Worm (Caenorhabditis elegans) whole organism, early embryonic: ENCODE measurements around the gene R02F2.8.

Experiments
- F13C5.2 ChIP-seq: sonication (generic microtip); optimal IDR thresholded peaks from 2 replicates; lab custom pipeline; 2017; ENCODE audit warnings: mild to moderate bottlenecking, missing genetic modification characterization, inconsistent platforms, missing compliant biosample characterization
- aly-1 ChIP-seq: sonication (generic microtip); optimal IDR thresholded peaks from 2 replicates; lab custom pipeline; 2016; ENCODE audit warnings: missing genetic modification characterization, missing compliant biosample characterization
- ama-1 ChIP-seq: fragments of 150-350 bp; optimal IDR thresholded peaks from 2 replicates; lab custom pipeline; 2014
- ceh-13 ChIP-seq: fragments of 200-800 bp; sonication (Bioruptor generic); optimal IDR thresholded peaks from 2 replicates; lab custom pipeline; 2018; ENCODE audit warnings: mild to moderate bottlenecking, missing genetic modification characterization, missing compliant biosample characterization
- ceh-36 ChIP-seq: sonication (generic microtip); optimal IDR thresholded peaks from 2 replicates; lab custom pipeline; 2016; ENCODE audit warnings: missing genetic modification characterization, inconsistent platforms, missing compliant biosample characterization
- flt-1 ChIP-seq: fragments of 200-800 bp; sonication (Bioruptor generic); IDR thresholded peaks from 2 replicates; pipeline ENCODE4 v1.3.6; 2022; ENCODE audit warnings: missing genetic modification characterization, missing compliant biosample characterization
- hmbx-1 ChIP-seq: sonication (generic microtip); optimal IDR thresholded peaks from 2 replicates; lab custom pipeline; 2016; ENCODE audit warnings: mild to moderate bottlenecking, missing genetic modification characterization, missing compliant biosample characterization
- hmg-4 ChIP-seq: fragments of 200-800 bp; sonication (Bioruptor generic); optimal IDR thresholded peaks from 2 replicates; lab custom pipeline; 2018; ENCODE audit warnings: mild to moderate bottlenecking, missing genetic modification characterization, missing compliant biosample characterization
- hnd-1 ChIP-seq: sonication (generic microtip); optimal IDR thresholded peaks from 2 replicates; lab custom pipeline; 2016; ENCODE audit warnings: missing genetic modification characterization, missing compliant biosample characterization
- scrt-1 ChIP-seq: fragments of 200-800 bp; sonication (Bioruptor generic); IDR thresholded peaks from 2 replicates; pipeline ENCODE4 v1.3.6; 2022; ENCODE audit warnings: missing genetic modification characterization, missing compliant biosample characterization
- tbx-37 ChIP-seq: fragments of 200-800 bp; sonication (Bioruptor generic); conservative IDR thresholded peaks from 2 replicates; pipeline ENCODE4 v1.3.6; 2022; ENCODE audit warnings: missing genetic modification reagents, missing genetic modification characterization, missing compliant biosample characterization
- tra-4 ChIP-seq: sonication (generic microtip); optimal IDR thresholded peaks from 2 replicates; lab custom pipeline; 2017; ENCODE audit warnings: missing genetic modification characterization, missing compliant biosample characterization

- TF ChIP-seq tra-4 (tag; lab: Kevin White, UChicago) (no peak), scrt-1 (GFP tag; lab: Robert Waterston, UW) (no peak), hnd-1 (tag; lab: Kevin White, UChicago) (no peak), hmg-4 (GFP tag; lab: Kevin White, UChicago) (no peak), aly-1 (tag; lab: Kevin White, UChicago) (no peak), ceh-13 (GFP tag; lab: Kevin White, UChicago) (no peak), ceh-36 (tag; lab: Kevin White, UChicago) (no peak), flt-1 (GFP tag; lab: Robert Waterston, UW) (no peak), tbx-37 (GFP tag; lab: Robert Waterston, UW) (no peak), ama-1 (lab: Kevin White, UChicago) (no peak), hmbx-1 (no peak), F13C5.2 (tag; lab: Kevin White, UChicago) (no peak)
Measured at ce11 chrIII:5508669-5509068, 13.6 kb upstream of the R02F2.8 start, which contains the start of gene D1044.7.
